Fruit fly (Drosophila melanogaster) whole organism, embryonic: ENCODE measurements around the gene CG10300.

ENCODE experiments used
- C15 ChIP-seq: fragments of 200-800 bp; sonication (Bioruptor generic); IDR thresholded peaks from 3 replicates; pipeline ENCODE4 v1.3.6; 2022; ENCODE audit warnings: missing biosample characterization, missing genetic modification characterization
- CG1024 ChIP-seq: fragments of 200-800 bp; sonication (Bioruptor generic); IDR thresholded peaks from 2 replicates; pipeline ENCODE4 v1.3.6; 2022; ENCODE audit warnings: missing biosample characterization, missing genetic modification characterization
- CG12236 ChIP-seq: fragments of 200-800 bp; sonication (Bioruptor generic); optimal IDR thresholded peaks from 2 replicates; lab custom pipeline; 2016; ENCODE audit warnings: missing biosample characterization, missing genetic modification characterization
- CG12769 ChIP-seq: fragments of 200-800 bp; sonication (Bioruptor generic); optimal IDR thresholded peaks from 2 replicates; lab custom pipeline; 2019; ENCODE audit warnings: missing biosample characterization, mild to moderate bottlenecking, missing genetic modification characterization, moderate library complexity
- CG14710 ChIP-seq: fragments of 200-800 bp; sonication (Bioruptor generic); optimal IDR thresholded peaks from 3 replicates; lab custom pipeline; 2019; ENCODE audit warnings: missing biosample characterization, mild to moderate bottlenecking, missing genetic modification characterization, moderate library complexity
- CG17829 ChIP-seq: fragments of 200-800 bp; optimal IDR thresholded peaks from 2 replicates; lab custom pipeline; 2019; ENCODE audit warnings: missing biosample characterization, mild to moderate bottlenecking, missing genetic modification characterization, moderate library complexity
- CG18764 ChIP-seq: fragments of 200-800 bp; sonication (Bioruptor generic); optimal IDR thresholded peaks from 3 replicates; lab custom pipeline; 2016; ENCODE audit warnings: missing biosample characterization, missing genetic modification characterization
- CG2199 ChIP-seq: fragments of 200-800 bp; sonication (Bioruptor generic); IDR thresholded peaks from 3 replicates; pipeline ENCODE4 v1.3.6; 2022; ENCODE audit warnings: missing biosample characterization, missing genetic modification characterization
- CG4328 ChIP-seq: fragments of 200-800 bp; sonication (Bioruptor generic); optimal IDR thresholded peaks from 3 replicates; lab custom pipeline; 2017; ENCODE audit warnings: missing biosample characterization, missing genetic modification reagents, missing genetic modification characterization
- CG4707 ChIP-seq: fragments of 200-800 bp; sonication (Bioruptor generic); optimal IDR thresholded peaks from 2 replicates; lab custom pipeline; 2018; ENCODE audit warnings: missing biosample characterization, mild to moderate bottlenecking, missing genetic modification characterization, moderate library complexity
- CG4854 ChIP-seq: fragments of 200-800 bp; sonication (Bioruptor generic); optimal IDR thresholded peaks from 2 replicates; lab custom pipeline; 2016; ENCODE audit warnings: missing biosample characterization, missing genetic modification characterization, inconsistent platforms
- CG5180 ChIP-seq: fragments of 200-800 bp; sonication (Bioruptor generic); optimal IDR thresholded peaks from 3 replicates; lab custom pipeline; 2017; ENCODE audit warnings: missing biosample characterization, missing genetic modification characterization, mild to moderate bottlenecking, moderate library complexity, missing genetic modification reagents
- CG6683 ChIP-seq: fragments of 200-800 bp; sonication (Bioruptor generic); optimal IDR thresholded peaks from 2 replicates; lab custom pipeline; 2017; ENCODE audit warnings: missing biosample characterization, mild to moderate bottlenecking, missing genetic modification characterization, missing genetic modification reagents
- CG8290 ChIP-seq, 3 experiments: fragments of 200-800 bp; sonication (Bioruptor generic); optimal IDR thresholded peaks; 2 replicates each; lab custom pipeline; 2016 to 2019; ENCODE audit warnings: missing biosample characterization in 3 of 3, missing genetic modification characterization in 3 of 3, mild to moderate bottlenecking in 2 of 3, moderate library complexity in 1 of 3
- CG8388 ChIP-seq: fragments of 200-800 bp; sonication (Bioruptor generic); optimal IDR thresholded peaks from 2 replicates; lab custom pipeline; 2019; ENCODE audit warnings: missing biosample characterization, mild to moderate bottlenecking, missing genetic modification characterization, moderate library complexity
- CG9437 ChIP-seq: fragments of 200-800 bp; sonication (Bioruptor generic); optimal IDR thresholded peaks from 2 replicates; lab custom pipeline; 2018; ENCODE audit warnings: missing biosample characterization, mild to moderate bottlenecking, missing genetic modification characterization
- CG9932 ChIP-seq: fragments of 200-800 bp; sonication (Bioruptor generic); IDR thresholded peaks from 2 replicates; pipeline ENCODE4 v1.3.6; 2022; ENCODE audit warnings: missing biosample characterization, missing genetic modification characterization
- Camta ChIP-seq: fragments of 200-800 bp; sonication (Bioruptor generic); optimal IDR thresholded peaks from 2 replicates; lab custom pipeline; 2016; ENCODE audit warnings: missing biosample characterization, missing genetic modification characterization
- Chrac-16 ChIP-seq: fragments of 200-800 bp; sonication (Bioruptor generic); optimal IDR thresholded peaks from 3 replicates; lab custom pipeline; 2016; ENCODE audit warnings: missing biosample characterization, missing genetic modification characterization
- CrebB ChIP-seq: fragments of 200-800 bp; sonication (Bioruptor generic); optimal IDR thresholded peaks from 3 replicates; lab custom pipeline; 2018; ENCODE audit warnings: missing biosample characterization, mild to moderate bottlenecking, missing genetic modification characterization
- Dll ChIP-seq: fragments of 200-800 bp; sonication (Bioruptor generic); IDR thresholded peaks from 4 replicates; pipeline ENCODE4 v1.3.6; 2022; ENCODE audit warnings: missing biosample characterization, missing genetic modification characterization; ENCODE audit not compliant: partially characterized antibody
- HHEX ChIP-seq: fragments of 200-800 bp; sonication (Bioruptor generic); optimal IDR thresholded peaks from 3 replicates; lab custom pipeline; 2017; ENCODE audit warnings: missing biosample characterization, mild to moderate bottlenecking, missing genetic modification characterization, missing genetic modification reagents
- Hey ChIP-seq: fragments of 200-800 bp; sonication (Bioruptor generic); optimal IDR thresholded peaks from 3 replicates; lab custom pipeline; 2018; ENCODE audit warnings: missing biosample characterization, mild to moderate bottlenecking, missing genetic modification characterization
- Hr3 ChIP-seq: fragments of 200-800 bp; sonication (Bioruptor generic); optimal IDR thresholded peaks from 3 replicates; lab custom pipeline; 2016; ENCODE audit warnings: missing biosample characterization, missing genetic modification characterization
- Kr ChIP-seq: fragments of 200-800 bp; sonication (Bioruptor generic); optimal IDR thresholded peaks from 2 replicates; lab custom pipeline; 2017; ENCODE audit warnings: missing biosample characterization, mild to moderate bottlenecking, missing genetic modification characterization
- Lhr ChIP-seq: fragments of 200-800 bp; sonication (Bioruptor generic); optimal IDR thresholded peaks from 3 replicates; lab custom pipeline; 2017; ENCODE audit warnings: mild to moderate bottlenecking, missing biosample characterization, missing genetic modification reagents, missing genetic modification characterization
- Mes4 ChIP-seq: fragments of 200-800 bp; sonication (Bioruptor generic); optimal IDR thresholded peaks from 2 replicates; lab custom pipeline; 2016; ENCODE audit warnings: missing biosample characterization, missing genetic modification characterization
- Oaz ChIP-seq: fragments of 200-800 bp; sonication (Bioruptor generic); IDR thresholded peaks from 2 replicates; pipeline ENCODE4 v1.3.6; 2022; ENCODE audit warnings: missing biosample characterization, missing genetic modification characterization
- Rfx ChIP-seq: fragments of 200-800 bp; sonication (Bioruptor generic); IDR thresholded peaks from 2 replicates; pipeline ENCODE4 v1.3.6; 2022; ENCODE audit warnings: missing biosample characterization, missing genetic modification characterization
- Side ChIP-seq: fragments of 200-800 bp; sonication (Bioruptor generic); optimal IDR thresholded peaks from 2 replicates; lab custom pipeline; 2016; ENCODE audit warnings: missing biosample characterization, missing genetic modification characterization
- Sox102F ChIP-seq: fragments of 200-800 bp; sonication (Bioruptor generic); optimal IDR thresholded peaks from 2 replicates; lab custom pipeline; 2018; ENCODE audit warnings: missing biosample characterization, mild to moderate bottlenecking, missing genetic modification characterization, moderate library complexity
- Taf1 ChIP-seq: fragments of 200-800 bp; sonication (Bioruptor generic); IDR thresholded peaks from 2 replicates; pipeline ENCODE4 v1.3.6; 2022; ENCODE audit warnings: missing biosample characterization, missing genetic modification characterization
- ac ChIP-seq: fragments of 200-800 bp; sonication (Bioruptor generic); optimal IDR thresholded peaks from 3 replicates; lab custom pipeline; 2017; ENCODE audit warnings: missing biosample characterization, mild to moderate bottlenecking, missing genetic modification characterization
- br ChIP-seq: fragments of >200 bp; optimal IDR thresholded peaks from 2 replicates; lab custom pipeline; 2017
- corto ChIP-seq: fragments of 200-800 bp; sonication (Bioruptor generic); optimal IDR thresholded peaks from 2 replicates; lab custom pipeline; 2016; ENCODE audit warnings: missing biosample characterization, mild to moderate bottlenecking, missing genetic modification characterization, moderate library complexity
- crol ChIP-seq: fragments of 200-800 bp; sonication (Bioruptor generic); IDR thresholded peaks from 2 replicates; pipeline ENCODE4 v1.3.6; 2022; ENCODE audit warnings: missing biosample characterization, missing genetic modification characterization
- dysf ChIP-seq: fragments of 200-800 bp; sonication (Bioruptor generic); IDR thresholded peaks from 3 replicates; pipeline ENCODE4 v1.3.6; 2022; ENCODE audit warnings: missing biosample characterization, missing genetic modification characterization
- en ChIP-seq: fragments of 200-800 bp; sonication (Bioruptor generic); optimal IDR thresholded peaks from 2 replicates; lab custom pipeline; 2016; ENCODE audit warnings: missing biosample characterization, missing genetic modification characterization
- fd102C ChIP-seq: fragments of 200-800 bp; sonication (Bioruptor generic); optimal IDR thresholded peaks from 2 replicates; lab custom pipeline; 2018; ENCODE audit warnings: missing biosample characterization, mild to moderate bottlenecking, missing genetic modification characterization, moderate library complexity
- gsb-n ChIP-seq: fragments of 200-800 bp; sonication (Bioruptor generic); optimal IDR thresholded peaks from 3 replicates; lab custom pipeline; 2018; ENCODE audit warnings: missing biosample characterization, mild to moderate bottlenecking, missing genetic modification characterization
- hbn ChIP-seq: fragments of 200-800 bp; sonication (Bioruptor generic); IDR thresholded peaks from 2 replicates; pipeline ENCODE4 v1.3.6; 2022; ENCODE audit warnings: missing biosample characterization, missing genetic modification characterization; ENCODE audit not compliant: partially characterized antibody
- klu ChIP-seq: fragments of 200-800 bp; sonication (Bioruptor generic); IDR thresholded peaks from 2 replicates; pipeline ENCODE4 v1.3.6; 2022; ENCODE audit warnings: missing biosample characterization, missing genetic modification characterization
- lmd ChIP-seq: fragments of 200-800 bp; sonication (Bioruptor generic); IDR thresholded peaks from 2 replicates; pipeline ENCODE4 v1.3.6; 2022; ENCODE audit warnings: missing biosample characterization, missing genetic modification characterization
- pzg ChIP-seq: fragments of 200-800 bp; sonication (Bioruptor generic); optimal IDR thresholded peaks from 3 replicates; lab custom pipeline; 2018; ENCODE audit warnings: missing biosample characterization, mild to moderate bottlenecking, missing genetic modification characterization, moderate library complexity
- shn ChIP-seq: fragments of 200-800 bp; sonication (Bioruptor generic); optimal IDR thresholded peaks from 3 replicates; lab custom pipeline; 2016; ENCODE audit warnings: missing biosample characterization, missing genetic modification characterization
- sima ChIP-seq: fragments of 200-800 bp; sonication (Bioruptor generic); optimal IDR thresholded peaks from 2 replicates; lab custom pipeline; 2016; ENCODE audit warnings: missing biosample characterization, missing genetic modification characterization
- tin ChIP-seq: fragments of 200-800 bp; sonication (Bioruptor generic); optimal IDR thresholded peaks from 3 replicates; lab custom pipeline; 2016; ENCODE audit warnings: missing biosample characterization, missing genetic modification characterization
- toy ChIP-seq: fragments of 200-800 bp; sonication (Bioruptor generic); IDR thresholded peaks from 2 replicates; pipeline ENCODE4 v1.3.6; 2022; ENCODE audit warnings: missing biosample characterization, missing genetic modification characterization
- vnd ChIP-seq: fragments of 200-800 bp; sonication (Bioruptor generic); IDR thresholded peaks from 3 replicates; pipeline ENCODE4 v1.3.6; 2022; ENCODE audit warnings: missing biosample characterization, missing genetic modification characterization; ENCODE audit not compliant: partially characterized antibody

Gene CG10300

dm6 chr3R:23678349-23679193 is 32.8 kb upstream of the CG10300 start, which contains the start of gene GILT2 (continued):
- peak; percentile 85 for TF ChIP-seq Chrac-16 (GFP tag; lab: Kevin White, UChicago)
- TF ChIP-seq klu (GFP tag; lab: Robert Waterston, UW), result peak; percentile 82
- no peak for TF ChIP-seq CG12236
- peak; percentile 81 for TF ChIP-seq CG18764
- TF ChIP-seq Lhr (GFP tag; lab: Kevin White, UChicago), result peak; percentile 59
- peak; percentile 73 for TF ChIP-seq CG1024
- no peak for TF ChIP-seq pzg (GFP tag; lab: Kevin White, UChicago)
- TF ChIP-seq Camta (GFP tag; lab: Kevin White, UChicago), result peak; percentile 39
- TF ChIP-seq fd102C (GFP tag; lab: Kevin White, UChicago), result no peak
- peak; percentile 95 for TF ChIP-seq dysf (GFP tag; lab: Robert Waterston, UW)
- peak; percentile 76 for TF ChIP-seq C15 (GFP tag; lab: Robert Waterston, UW)
- peak; percentile 82 for TF ChIP-seq Oaz (GFP tag; lab: Robert Waterston, UW)
- peak; percentile 95 for TF ChIP-seq lmd
- TF ChIP-seq Hey, result no peak
- no peak for TF ChIP-seq sima (GFP tag; lab: Kevin White, UChicago)
- peak; percentile 7 for TF ChIP-seq Mes4 (GFP tag; lab: Kevin White, UChicago)
- peak; percentile 83 for TF ChIP-seq CG9932 (GFP tag; lab: Robert Waterston, UW)
- TF ChIP-seq CG2199 (GFP tag; lab: Robert Waterston, UW), result peak; percentile 73; the same call in 2 of the 3 replicates
- peak; percentile 55 for TF ChIP-seq corto (GFP tag; lab: Kevin White, UChicago)
- peak; percentile 14 for TF ChIP-seq Side (GFP tag; lab: Kevin White, UChicago)
- TF ChIP-seq crol, result peak; percentile 42
- TF ChIP-seq CG17829 (tag; lab: Kevin White, UChicago), result peak; percentile 92
- TF ChIP-seq CG4328, result peak; percentile 82
- peak; percentile 90 for TF ChIP-seq CG14710 (tag; lab: Kevin White, UChicago)
- TF ChIP-seq Dll (GFP tag; lab: Robert Waterston, UW), result no peak
- TF ChIP-seq Kr, result no peak
- TF ChIP-seq ac, result peak; percentile 57
- peak; percentile 95 for TF ChIP-seq Sox102F (GFP tag; lab: Kevin White, UChicago)
- TF ChIP-seq hbn (GFP tag; lab: Robert Waterston, UW), result no peak
- peak; percentile 89 for TF ChIP-seq Hr3 (GFP tag; lab: Kevin White, UChicago)
- peak; percentile 89 for TF ChIP-seq tin
- TF ChIP-seq CG4854 (GFP tag; lab: Kevin White, UChicago), result peak; percentile 77
- peak; percentile 86 for TF ChIP-seq gsb-n (tag; lab: Kevin White, UChicago)
- no peak for TF ChIP-seq CG12769 (tag; lab: Kevin White, UChicago)
- peak; percentile 72 for TF ChIP-seq Taf1 (GFP tag; lab: Robert Waterston, UW)
- no peak for TF ChIP-seq vnd (GFP tag; lab: Robert Waterston, UW)
- peak; percentile 88 for TF ChIP-seq CG6683 (GFP tag; lab: Kevin White, UChicago)
- peak; percentile 28 for TF ChIP-seq shn
- peak; percentile 80 for TF ChIP-seq CG9437
- TF ChIP-seq br (lab: Kevin White, UChicago), result no peak
- no peak for TF ChIP-seq en (GFP tag; lab: Kevin White, UChicago)
- TF ChIP-seq CG8388, result peak; percentile 89
- TF ChIP-seq HHEX (GFP tag; lab: Kevin White, UChicago), result peak; percentile 92
- peak; percentile 94 for TF ChIP-seq Rfx (GFP tag; lab: Robert Waterston, UW)
- TF ChIP-seq CG4707 (GFP tag; lab: Kevin White, UChicago), result peak; percentile 57
- peak; percentile 68 for TF ChIP-seq CG8290 (GFP tag; optimal IDR thresholded peaks at IDR 0.05; lab: Kevin White, UChicago)
- TF ChIP-seq CG8290 (tag; optimal IDR thresholded peaks at IDR 0.05; lab: Kevin White, UChicago), result peak; percentile 1 to 68
- TF ChIP-seq toy (GFP tag; lab: Robert Waterston, UW), result peak; percentile 48
- TF ChIP-seq CG5180, result peak; percentile 83
- peak; percentile 80 for TF ChIP-seq CrebB
